Worm (Caenorhabditis elegans): Measurements from ENCODE around the gene Y50D4B.1.

DNA sequence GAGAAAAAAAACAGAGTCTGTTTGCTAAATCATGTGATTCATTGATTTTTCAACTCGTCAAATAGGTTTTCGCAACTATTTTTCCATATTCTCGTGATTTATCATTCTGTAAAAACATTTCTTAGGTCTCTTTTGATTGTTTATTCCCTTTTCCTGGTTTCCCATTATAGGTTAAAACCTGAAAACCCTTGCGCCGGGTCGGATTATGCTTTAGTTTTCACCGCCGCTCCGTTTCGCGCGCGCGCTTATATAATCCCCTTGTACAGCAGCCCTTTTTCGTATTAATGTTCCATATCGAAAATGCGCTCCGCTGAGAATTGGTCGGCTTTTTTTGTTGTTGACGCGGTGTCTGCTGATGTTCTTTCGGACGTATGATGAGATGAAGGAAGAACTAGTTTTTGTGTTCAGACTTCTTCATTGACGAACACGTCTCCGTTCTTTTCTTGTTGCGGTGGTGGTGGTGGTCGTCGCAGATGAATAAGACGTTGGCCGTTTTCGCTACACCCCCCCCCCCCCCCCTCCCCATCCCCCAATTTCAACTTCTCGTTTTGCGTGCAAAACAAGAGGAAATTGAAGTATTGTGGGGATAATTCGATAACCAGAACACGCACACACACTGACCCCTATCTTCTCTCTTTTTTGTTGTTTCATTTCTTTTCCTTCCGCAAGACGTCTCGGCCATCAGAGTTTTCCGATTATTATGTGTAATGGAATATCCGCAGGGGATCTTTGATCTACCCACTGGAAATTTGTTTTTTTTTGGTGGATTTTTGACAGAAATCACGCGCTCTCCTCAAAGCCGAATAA lies 41.9 kb downstream of the Y50D4B.1 start:
- no peak for TF ChIP-seq jun-1 (tag; optimal IDR thresholded peaks at IDR 0.05)
- no peak for TF ChIP-seq ztf-4 (tag; optimal IDR thresholded peaks at IDR 0.05)
- no peak for TF ChIP-seq nhr-11 (tag; optimal IDR thresholded peaks at IDR 0.05)

Measured in whole organism, L1 larva.